Worm (Caenorhabditis elegans): ENCODE results near the gene C07G1.6.

Gene C07G1.6

ce11 chrIV:8232428-8232827 lies 22.2 kb upstream of the C07G1.6 start:
- peak; percentile 38 for TF ChIP-seq nhr-25 (tag; optimal IDR thresholded peaks at IDR 0.05)
- TF ChIP-seq lin-15B (tag; optimal IDR thresholded peaks at IDR 0.05), result no peak
- no peak for TF ChIP-seq nhr-11 (tag; optimal IDR thresholded peaks at IDR 0.05)
- TF ChIP-seq fkh-2 (tag; optimal IDR thresholded peaks at IDR 0.05), result no peak
- TF ChIP-seq unc-62 (GFP tag; optimal IDR thresholded peaks at IDR 0.05), result no peak
- no peak for TF ChIP-seq ztf-4 (tag; optimal IDR thresholded peaks at IDR 0.05)
- TF ChIP-seq egl-5 (tag; optimal IDR thresholded peaks at IDR 0.05), result no peak
- TF ChIP-seq ztf-11 (tag; optimal IDR thresholded peaks at IDR 0.05), result no peak
- TF ChIP-seq sea-2 (GFP tag; optimal IDR thresholded peaks at IDR 0.05), result no peak
- TF ChIP-seq nhr-23 (tag; optimal IDR thresholded peaks at IDR 0.05), result peak; percentile 23
- TF ChIP-seq nhr-28 (tag; optimal IDR thresholded peaks at IDR 0.05), result no peak
- peak; percentile 54 for TF ChIP-seq nfya-1 (tag; optimal IDR thresholded peaks at IDR 0.05; ENCODE audit: insufficient read depth)
- TF ChIP-seq fkh-10 (GFP tag; optimal IDR thresholded peaks at IDR 0.05), result no peak
- no peak for TF ChIP-seq tbx-2 (tag; optimal IDR thresholded peaks at IDR 0.05)
- TF ChIP-seq hmg-11 (tag; optimal IDR thresholded peaks at IDR 0.05), result peak; percentile 0
- TF ChIP-seq eor-1 (tag; optimal IDR thresholded peaks at IDR 0.05), result no peak
- TF ChIP-seq pha-4 (tag; optimal IDR thresholded peaks at IDR 0.05), result peak; percentile 17

- no peak for TF ChIP-seq elt-1 (tag; optimal IDR thresholded peaks at IDR 0.05)
- no peak for TF ChIP-seq zag-1 (tag; optimal IDR thresholded peaks at IDR 0.05)
- TF ChIP-seq nhr-25 (tag; optimal IDR thresholded peaks at IDR 0.05), result no peak
- no peak for TF ChIP-seq fkh-2 (tag; optimal IDR thresholded peaks at IDR 0.05)
- no peak for TF ChIP-seq ceh-28 (tag; optimal IDR thresholded peaks at IDR 0.05)
- no peak for TF ChIP-seq sea-2 (GFP tag; optimal IDR thresholded peaks at IDR 0.05)
- TF ChIP-seq snpc-4 (tag; optimal IDR thresholded peaks at IDR 0.05), result peak; percentile 6
- TF ChIP-seq daf-12 (tag; optimal IDR thresholded peaks at IDR 0.05), result no peak
- peak; percentile 26 for TF ChIP-seq nhr-43 (tag; optimal IDR thresholded peaks at IDR 0.05; ENCODE audit: poor library complexity, severe bottlenecking)
- TF ChIP-seq hmg-11 (tag; optimal IDR thresholded peaks at IDR 0.05), result peak; percentile 59
- TF ChIP-seq fos-1 (tag; optimal IDR thresholded peaks at IDR 0.05), result peak; percentile 3
- no peak for TF ChIP-seq nhr-11 (tag; optimal IDR thresholded peaks at IDR 0.05)
- peak; percentile 90 for TF ChIP-seq pha-4 (tag; optimal IDR thresholded peaks at IDR 0.05)
- TF ChIP-seq lin-15B (tag; optimal IDR thresholded peaks at IDR 0.05), result no peak
- no peak for TF ChIP-seq ztf-11 (tag; optimal IDR thresholded peaks at IDR 0.05)
- TF ChIP-seq elt-3 (tag; optimal IDR thresholded peaks at IDR 0.05), result no peak
- TF ChIP-seq pqm-1 (tag; optimal IDR thresholded peaks at IDR 0.05), result peak; percentile 87
- TF ChIP-seq nhr-67 (tag; optimal IDR thresholded peaks at IDR 0.05), result no peak
- peak; percentile 23 for TF ChIP-seq nfya-1 (tag; optimal IDR thresholded peaks at IDR 0.05; ENCODE audit: insufficient read depth)
- TF ChIP-seq nhr-76 (tag; optimal IDR thresholded peaks at IDR 0.05), result no peak
- no peak for TF ChIP-seq nhr-237 (tag; optimal IDR thresholded peaks at IDR 0.05)
- TF ChIP-seq ztf-4 (tag; optimal IDR thresholded peaks at IDR 0.05), result no peak
- TF ChIP-seq R02D3.7 (tag; optimal IDR thresholded peaks at IDR 0.05), result no peak
- TF ChIP-seq elt-2 (tag; optimal IDR thresholded peaks at IDR 0.05), result peak; percentile 89
- no peak for TF ChIP-seq fkh-10 (GFP tag; optimal IDR thresholded peaks at IDR 0.05)
- TF ChIP-seq nhr-12 (tag; optimal IDR thresholded peaks at IDR 0.05), result no peak
- no peak for TF ChIP-seq unc-39 (tag; optimal IDR thresholded peaks at IDR 0.05)
- no peak for TF ChIP-seq egl-27 (tag; optimal IDR thresholded peaks at IDR 0.05)
- no peak for TF ChIP-seq lin-39 (tag; optimal IDR thresholded peaks at IDR 0.05)
- no peak for TF ChIP-seq tbx-2 (tag; optimal IDR thresholded peaks at IDR 0.05)
- TF ChIP-seq nhr-77 (tag; optimal IDR thresholded peaks at IDR 0.05), result no peak
- peak; percentile 43 for TF ChIP-seq lsy-12 (tag; optimal IDR thresholded peaks at IDR 0.05)
- TF ChIP-seq aly-2 (tag; optimal IDR thresholded peaks at IDR 0.05), result no peak
- no peak for TF ChIP-seq ceh-82 (tag; optimal IDR thresholded peaks at IDR 0.05)
- TF ChIP-seq ceh-9 (tag; optimal IDR thresholded peaks at IDR 0.05), result no peak
- peak; percentile 1 for TF ChIP-seq mdl-1 (tag; optimal IDR thresholded peaks at IDR 0.05)
- no peak for TF ChIP-seq skn-1 (tag; optimal IDR thresholded peaks at IDR 0.05)
- TF ChIP-seq nhr-23 (tag; optimal IDR thresholded peaks at IDR 0.05), result no peak
- TF ChIP-seq nhr-28 (tag; optimal IDR thresholded peaks at IDR 0.05), result no peak
- TF ChIP-seq ama-1 (optimal IDR thresholded peaks at IDR 0.05), result no peak
- no peak for TF ChIP-seq egl-5 (tag; optimal IDR thresholded peaks at IDR 0.05)
- TF ChIP-seq eor-1 (tag; optimal IDR thresholded peaks at IDR 0.05), result no peak
- no peak for TF ChIP-seq ZK546.5 (tag; optimal IDR thresholded peaks at IDR 0.05)
- no peak for TF ChIP-seq unc-62 (GFP tag; optimal IDR thresholded peaks at IDR 0.05)
- no peak for TF ChIP-seq mml-1 (tag; optimal IDR thresholded peaks at IDR 0.05)
- peak; percentile 43 for TF ChIP-seq jun-1 (tag; optimal IDR thresholded peaks at IDR 0.05)
- TF ChIP-seq ceh-16 (tag; optimal IDR thresholded peaks at IDR 0.05), result no peak
Measured at ce11 chrIV:8229523-8229922, 19.3 kb upstream of the C07G1.6 start.

All from whole organism, L3 larva.